Worm (Caenorhabditis elegans) whole organism, midembryonic: ENCODE data around the gene sars-1.

ENCODE experiments used
- T22C8.4 ChIP-seq: fragments of 200-800 bp; sonication (Bioruptor generic); IDR thresholded peaks from 2 replicates; pipeline ENCODE4 v1.3.6; 2022; ENCODE audit warnings: missing genetic modification characterization, missing compliant biosample characterization
- cog-1 ChIP-seq: sonication (generic microtip); optimal IDR thresholded peaks from 2 replicates; lab custom pipeline; 2016; ENCODE audit warnings: missing genetic modification characterization, missing compliant biosample characterization
- flt-1 ChIP-seq: fragments of 200-800 bp; sonication (Bioruptor generic); IDR thresholded peaks from 2 replicates; pipeline ENCODE4 v1.3.6; 2022; ENCODE audit warnings: missing genetic modification characterization, missing compliant biosample characterization
- klf-2 ChIP-seq: fragments of 200-800 bp; sonication (Bioruptor generic); conservative IDR thresholded peaks from 2 replicates; pipeline ENCODE4 v1.3.6; 2022; ENCODE audit warnings: missing genetic modification reagents, missing genetic modification characterization, missing compliant biosample characterization
- med-1 ChIP-seq: sonication (generic microtip); optimal IDR thresholded peaks from 2 replicates; lab custom pipeline; 2017; ENCODE audit warnings: missing genetic modification characterization, mild to moderate bottlenecking, missing compliant biosample characterization, antibody characterized with exemption, missing genetic modification reagents; ENCODE audit not compliant: insufficient read depth
- ref-1 ChIP-seq: fragments of 200-800 bp; sonication (Bioruptor generic); conservative IDR thresholded peaks from 2 replicates; pipeline ENCODE4 v1.3.6; 2022; ENCODE audit warnings: missing genetic modification reagents, missing genetic modification characterization, missing compliant biosample characterization
- tab-1 ChIP-seq: fragments of 200-800 bp; sonication (Bioruptor generic); IDR thresholded peaks from 2 replicates; pipeline ENCODE4 v1.3.6; 2022; ENCODE audit warnings: missing genetic modification characterization, missing compliant biosample characterization
- ztf-23 ChIP-seq: fragments of 200-800 bp; sonication (Bioruptor generic); IDR thresholded peaks from 2 replicates; pipeline ENCODE4 v1.3.6; 2022; ENCODE audit warnings: missing genetic modification reagents, missing genetic modification characterization, missing compliant biosample characterization
- ztf-29 ChIP-seq: fragments of 200-800 bp; sonication (Bioruptor generic); IDR thresholded peaks from 2 replicates; pipeline ENCODE4 v1.3.6; 2022; ENCODE audit warnings: missing genetic modification reagents, missing genetic modification characterization, missing compliant biosample characterization

The sars-1 gene

DNA sequence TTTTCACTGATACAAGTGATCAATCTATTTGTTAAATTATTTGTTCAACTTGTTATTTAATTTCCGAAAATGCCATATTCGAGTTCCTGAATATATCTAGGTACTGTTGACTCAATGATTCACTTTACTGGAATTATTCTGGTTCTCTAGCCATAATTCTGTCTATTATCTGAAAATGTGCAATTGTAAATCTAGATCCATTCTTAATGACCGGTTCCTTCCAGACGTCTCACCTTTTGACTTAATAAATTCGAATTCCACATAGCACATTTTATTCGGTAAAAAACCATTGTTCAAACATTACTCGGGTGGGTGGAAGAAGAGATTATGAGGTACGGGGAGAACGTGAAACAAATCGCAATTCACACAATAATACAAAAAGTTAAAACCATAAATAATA lies 14.1 kb upstream of the sars-1 start:
- TF ChIP-seq klf-2 (GFP tag; lab: Robert Waterston, UW): no peak
- TF ChIP-seq med-1 (GFP tag; lab: Kevin White, UChicago): no peak
- no peak for TF ChIP-seq cog-1 (tag; lab: Kevin White, UChicago)
- TF ChIP-seq tab-1 (GFP tag; lab: Robert Waterston, UW): no peak

ce11 chrIV:9993403-9994132 lies 10.0 kb upstream of the sars-1 start:
- TF ChIP-seq tab-1 (GFP tag; lab: Robert Waterston, UW) (no peak), flt-1 (GFP tag; lab: Robert Waterston, UW) (no peak), ref-1 (GFP tag; lab: Robert Waterston, UW) (no peak), med-1 (GFP tag; lab: Kevin White, UChicago) (no peak), cog-1 (tag; lab: Kevin White, UChicago) (no peak), ztf-23 (no peak), klf-2 (GFP tag; lab: Robert Waterston, UW) (no peak)

ce11 chrIV:9994895-9995394 lies 8.6 kb upstream of the sars-1 start, which contains the start of gene uba-1:
TSS of gene uba-1 (minus strand) at chrIV:9994945.
- TF ChIP-seq tab-1 (GFP tag; lab: Robert Waterston, UW) (no peak), flt-1 (GFP tag; lab: Robert Waterston, UW) (no peak), cog-1 (tag; lab: Kevin White, UChicago) (no peak), T22C8.4 (GFP tag; lab: Robert Waterston, UW) (no peak), klf-2 (GFP tag; lab: Robert Waterston, UW) (no peak), med-1 (GFP tag; lab: Kevin White, UChicago) (no peak), ref-1 (GFP tag; lab: Robert Waterston, UW) (no peak), ztf-23 (no peak), ztf-29 (GFP tag; lab: Robert Waterston, UW) (no peak)

- no peak for TF ChIP-seq ztf-23
- TF ChIP-seq flt-1 (GFP tag; lab: Robert Waterston, UW): no peak
Observed at ce11 chrIV:9998487-9999218, 4.9 kb upstream of the sars-1 start, which contains the start of gene pyp-1. TSS of gene pyp-1 (minus strand) at chrIV:9998925.

- TF ChIP-seq T22C8.4 (GFP tag; lab: Robert Waterston, UW): no peak
- TF ChIP-seq klf-2 (GFP tag; lab: Robert Waterston, UW): no peak
- TF ChIP-seq tab-1 (GFP tag; lab: Robert Waterston, UW): no peak
- no peak for TF ChIP-seq flt-1 (GFP tag; lab: Robert Waterston, UW)
- no peak for TF ChIP-seq cog-1 (tag; lab: Kevin White, UChicago)
- no peak for TF ChIP-seq ztf-29 (GFP tag; lab: Robert Waterston, UW)
- TF ChIP-seq ref-1 (GFP tag; lab: Robert Waterston, UW): no peak
- no peak for TF ChIP-seq med-1 (GFP tag; lab: Kevin White, UChicago)
- no peak for TF ChIP-seq ztf-23
Observed at ce11 chrIV:10001748-10002147, 1.8 kb upstream of the sars-1 start, which contains the start of gene C47E12.3. TSS of gene C47E12.3 (minus strand) at chrIV:10001848.

ce11 chrIV:10006792-10007191 lies 3.3 kb downstream of the sars-1 start, which contains the start of gene C47E12.13:
TSS of gene C47E12.13 (minus strand) at chrIV:10006892.
- no peak for TF ChIP-seq ztf-23
- TF ChIP-seq T22C8.4 (GFP tag; lab: Robert Waterston, UW): no peak
- TF ChIP-seq tab-1 (GFP tag; lab: Robert Waterston, UW): no peak
- TF ChIP-seq klf-2 (GFP tag; lab: Robert Waterston, UW): no peak
- no peak for TF ChIP-seq med-1 (GFP tag; lab: Kevin White, UChicago)
- no peak for TF ChIP-seq flt-1 (GFP tag; lab: Robert Waterston, UW)
- no peak for TF ChIP-seq ztf-29 (GFP tag; lab: Robert Waterston, UW)
- TF ChIP-seq ref-1 (GFP tag; lab: Robert Waterston, UW): no peak
- no peak for TF ChIP-seq cog-1 (tag; lab: Kevin White, UChicago)

DNA sequence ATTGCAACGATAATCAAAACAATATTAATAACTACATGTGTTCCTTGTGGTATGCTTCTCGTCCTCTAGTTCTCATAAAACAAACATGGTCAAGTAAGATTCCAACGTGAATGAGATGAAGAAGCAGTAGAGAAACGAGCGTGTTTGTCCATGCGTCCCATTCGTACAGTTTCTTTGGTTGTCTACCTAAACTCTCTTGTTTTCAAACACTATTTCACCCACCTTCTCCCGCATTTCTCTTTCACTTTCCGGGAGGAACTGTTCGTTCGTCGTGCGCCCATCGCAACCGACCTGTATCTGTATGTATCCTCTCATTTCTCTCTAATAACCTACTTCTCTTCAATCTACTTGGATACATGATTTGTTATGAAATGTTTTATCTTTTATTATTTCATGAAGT lies 4.2 kb downstream of the sars-1 start:
- TF ChIP-seq med-1 (GFP tag; lab: Kevin White, UChicago) (no peak), T22C8.4 (GFP tag; lab: Robert Waterston, UW) (no peak), ref-1 (GFP tag; lab: Robert Waterston, UW) (no peak), tab-1 (GFP tag; lab: Robert Waterston, UW) (no peak), flt-1 (GFP tag; lab: Robert Waterston, UW) (no peak), ztf-29 (GFP tag; lab: Robert Waterston, UW) (no peak), klf-2 (GFP tag; lab: Robert Waterston, UW) (no peak), ztf-23 (no peak), cog-1 (tag; lab: Kevin White, UChicago) (no peak)

DNA sequence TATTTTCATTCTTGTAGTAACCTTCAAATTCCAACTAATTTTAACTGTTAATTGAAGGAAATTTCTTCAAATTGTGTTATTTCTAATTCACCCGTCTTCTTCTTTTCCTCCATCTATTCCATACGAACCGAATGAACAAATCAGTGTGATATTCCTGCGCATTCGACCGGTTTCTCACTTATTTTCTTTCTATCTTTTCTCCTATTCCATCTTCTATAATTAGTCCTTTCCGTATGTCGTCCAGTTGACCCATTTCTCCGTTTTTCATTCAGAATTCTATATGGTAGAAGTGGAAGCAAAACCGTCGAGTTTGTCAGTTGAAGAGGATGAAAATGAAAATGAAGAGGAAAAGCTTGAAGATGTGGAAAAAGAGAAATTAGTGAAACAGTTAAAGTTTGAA lies 6.0 kb downstream of the sars-1 start, which contains the start of gene magu-4:
Gene magu-4, plus strand, starts transcription at position 218 of the 400 bp plus-strand sequence.
- TF ChIP-seq ztf-29 (GFP tag; lab: Robert Waterston, UW) (no peak), klf-2 (GFP tag; lab: Robert Waterston, UW) (no peak), flt-1 (GFP tag; lab: Robert Waterston, UW) (no peak), tab-1 (GFP tag; lab: Robert Waterston, UW) (no peak), med-1 (GFP tag; lab: Kevin White, UChicago) (no peak), cog-1 (tag; lab: Kevin White, UChicago) (no peak), T22C8.4 (GFP tag; lab: Robert Waterston, UW) (no peak), ztf-23 (no peak), ref-1 (GFP tag; lab: Robert Waterston, UW) (no peak)
